Fruit fly (Drosophila melanogaster) whole organism, embryonic: ENCODE results near the gene CG31627.

Experiments
- ATbp ChIP-seq: fragments of 200-800 bp; sonication (Bioruptor generic); optimal IDR thresholded peaks from 2 replicates; lab custom pipeline; 2017; ENCODE audit warnings: missing biosample characterization, mild to moderate bottlenecking, missing genetic modification characterization, missing genetic modification reagents
- Antp ChIP-seq: fragments of 200-800 bp; sonication (Bioruptor generic); optimal IDR thresholded peaks from 3 replicates; lab custom pipeline; 2016; ENCODE audit warnings: missing biosample characterization, missing genetic modification characterization
- CG10209 ChIP-seq: fragments of 200-800 bp; sonication (Bioruptor generic); optimal IDR thresholded peaks from 3 replicates; lab custom pipeline; 2017; ENCODE audit warnings: missing biosample characterization, mild to moderate bottlenecking, missing genetic modification characterization, missing genetic modification reagents
- CG10321 ChIP-seq: fragments of 200-800 bp; sonication (Bioruptor generic); IDR thresholded peaks from 2 replicates; pipeline ENCODE4 v1.3.6; 2022; ENCODE audit warnings: missing biosample characterization, missing genetic modification characterization
- CG11085 ChIP-seq: fragments of 200-800 bp; sonication (Bioruptor generic); IDR thresholded peaks from 2 replicates; pipeline ENCODE4 v1.3.6; 2022; ENCODE audit warnings: missing biosample characterization, missing genetic modification characterization
- CG12104 ChIP-seq: fragments of 200-800 bp; sonication (Bioruptor generic); optimal IDR thresholded peaks from 3 replicates; lab custom pipeline; 2016; ENCODE audit warnings: missing biosample characterization, missing genetic modification characterization
- CG12942 ChIP-seq: fragments of 200-800 bp; sonication (Bioruptor generic); optimal IDR thresholded peaks from 3 replicates; lab custom pipeline; 2016; ENCODE audit warnings: missing biosample characterization, missing genetic modification characterization
- CG15514 ChIP-seq: fragments of 200-800 bp; sonication (Bioruptor generic); optimal IDR thresholded peaks from 3 replicates; lab custom pipeline; 2017; ENCODE audit warnings: missing biosample characterization, missing genetic modification characterization, mild to moderate bottlenecking, moderate library complexity, missing genetic modification reagents
- CG16863 ChIP-seq: fragments of 200-800 bp; sonication (Bioruptor generic); optimal IDR thresholded peaks from 3 replicates; lab custom pipeline; 2016; ENCODE audit warnings: missing biosample characterization, missing genetic modification characterization
- CG17385 ChIP-seq: fragments of 200-800 bp; sonication (Bioruptor generic); optimal IDR thresholded peaks from 3 replicates; lab custom pipeline; 2018; ENCODE audit warnings: missing biosample characterization, mild to moderate bottlenecking, missing genetic modification characterization
- CG2116 ChIP-seq: fragments of 200-800 bp; sonication (Bioruptor generic); optimal IDR thresholded peaks from 3 replicates; lab custom pipeline; 2018; ENCODE audit warnings: missing biosample characterization, mild to moderate bottlenecking, missing genetic modification characterization
- CG2199 ChIP-seq: fragments of 200-800 bp; sonication (Bioruptor generic); IDR thresholded peaks from 3 replicates; pipeline ENCODE4 v1.3.6; 2022; ENCODE audit warnings: missing biosample characterization, missing genetic modification characterization
- CG2202 ChIP-seq: fragments of 200-800 bp; sonication (Bioruptor generic); optimal IDR thresholded peaks from 2 replicates; lab custom pipeline; 2018; ENCODE audit warnings: missing biosample characterization, mild to moderate bottlenecking, missing genetic modification characterization
- CG2875 ChIP-seq: fragments of 200-800 bp; sonication (Bioruptor generic); optimal IDR thresholded peaks from 2 replicates; lab custom pipeline; 2017; ENCODE audit warnings: missing biosample characterization, mild to moderate bottlenecking, missing genetic modification characterization, missing genetic modification reagents
- CG3726 ChIP-seq: fragments of 200-800 bp; sonication (Bioruptor generic); IDR thresholded peaks from 3 replicates; pipeline ENCODE4, ENCODE4 v1.3.6; 2022; ENCODE audit warnings: missing biosample characterization, missing genetic modification characterization
- CG3847 ChIP-seq: fragments of 200-800 bp; sonication (Bioruptor generic); IDR thresholded peaks from 2 replicates; pipeline ENCODE4 v1.3.6; 2022; ENCODE audit warnings: missing biosample characterization, missing genetic modification characterization
- CG4707 ChIP-seq: fragments of 200-800 bp; sonication (Bioruptor generic); optimal IDR thresholded peaks from 2 replicates; lab custom pipeline; 2018; ENCODE audit warnings: missing biosample characterization, mild to moderate bottlenecking, missing genetic modification characterization, moderate library complexity
- CG6272 ChIP-seq: fragments of 200-800 bp; sonication (Bioruptor generic); IDR thresholded peaks from 2 replicates; pipeline ENCODE4 v1.3.6; 2022; ENCODE audit warnings: missing biosample characterization, missing genetic modification characterization
- CG6654 ChIP-seq: fragments of 200-800 bp; sonication (Bioruptor generic); optimal IDR thresholded peaks from 2 replicates; lab custom pipeline; 2017; ENCODE audit warnings: missing biosample characterization, mild to moderate bottlenecking, missing genetic modification characterization
- CG6683 ChIP-seq: fragments of 200-800 bp; sonication (Bioruptor generic); optimal IDR thresholded peaks from 2 replicates; lab custom pipeline; 2017; ENCODE audit warnings: missing biosample characterization, mild to moderate bottlenecking, missing genetic modification characterization, missing genetic modification reagents
- CG7372 ChIP-seq: fragments of 200-800 bp; sonication (Bioruptor generic); IDR thresholded peaks from 2 replicates; pipeline ENCODE4 v1.3.6; 2022; ENCODE audit warnings: missing biosample characterization, missing genetic modification characterization
- CG9609 ChIP-seq: fragments of 200-800 bp; sonication (Bioruptor generic); optimal IDR thresholded peaks from 3 replicates; lab custom pipeline; 2016; ENCODE audit warnings: missing biosample characterization, missing genetic modification characterization
- Dip3 ChIP-seq: fragments of 200-800 bp; sonication (Bioruptor generic); optimal IDR thresholded peaks from 3 replicates; lab custom pipeline; 2016; ENCODE audit warnings: missing biosample characterization, missing genetic modification characterization
- HLH4C ChIP-seq: fragments of 200-800 bp; sonication (Bioruptor generic); IDR thresholded peaks from 3 replicates; pipeline ENCODE4 v1.3.6; 2022; ENCODE audit warnings: missing biosample characterization, missing genetic modification characterization; ENCODE audit not compliant: partially characterized antibody
- Hand ChIP-seq: fragments of 200-800 bp; sonication (Bioruptor generic); optimal IDR thresholded peaks from 2 replicates; lab custom pipeline; 2017; ENCODE audit warnings: mild to moderate bottlenecking, missing biosample characterization, missing genetic modification reagents, missing genetic modification characterization
- Myb ChIP-seq: fragments of 200-800 bp; sonication (Bioruptor generic); optimal IDR thresholded peaks from 2 replicates; lab custom pipeline; 2016; ENCODE audit warnings: missing biosample characterization, missing genetic modification characterization
- Oli ChIP-seq: fragments of 200-800 bp; sonication (Bioruptor generic); optimal IDR thresholded peaks from 2 replicates; lab custom pipeline; 2018; ENCODE audit warnings: missing biosample characterization, mild to moderate bottlenecking, missing genetic modification characterization, moderate library complexity
- Poxn ChIP-seq: fragments of 200-800 bp; sonication (Bioruptor generic); IDR thresholded peaks from 2 replicates; pipeline ENCODE4 v1.3.6; 2022; ENCODE audit warnings: missing biosample characterization, missing genetic modification characterization
- Ptx1 ChIP-seq: fragments of 200-800 bp; sonication (Bioruptor generic); IDR thresholded peaks from 2 replicates; pipeline ENCODE4 v1.3.6; 2022; ENCODE audit warnings: missing biosample characterization, missing genetic modification characterization
- Sox102F ChIP-seq: fragments of 200-800 bp; sonication (Bioruptor generic); optimal IDR thresholded peaks from 2 replicates; lab custom pipeline; 2018; ENCODE audit warnings: missing biosample characterization, mild to moderate bottlenecking, missing genetic modification characterization, moderate library complexity
- Stat92E ChIP-seq, 3 experiments: fragments of >200 bp in 2 of 3; fragments of 200-800 bp in 1 of 3; sonication (Bioruptor generic) in 1 of 3; optimal IDR thresholded peaks; 2 replicates each; lab custom pipeline; 2017 to 2019; ENCODE audit warnings: missing biosample characterization in 3 of 3, missing genetic modification characterization in 3 of 3, mild to moderate bottlenecking in 1 of 3, moderate library complexity in 1 of 3
- Trl ChIP-seq, 3 experiments: fragments of >200 bp in 2 of 3; fragments of 200-800 bp in 1 of 3; sonication (Bioruptor generic) in 1 of 3; optimal IDR thresholded peaks; 2 replicates in 1 of 3; 3 replicates in 2 of 3; lab custom pipeline; 2016 to 2017; ENCODE audit warnings: missing biosample characterization in 1 of 3, missing genetic modification characterization in 1 of 3
- Vsx1 ChIP-seq: fragments of 200-800 bp; sonication (Bioruptor generic); optimal IDR thresholded peaks from 2 replicates; lab custom pipeline; 2017; ENCODE audit warnings: missing biosample characterization, mild to moderate bottlenecking, missing genetic modification characterization, missing genetic modification reagents
- ash1 ChIP-seq: fragments of 200-800 bp; sonication (Bioruptor generic); optimal IDR thresholded peaks from 2 replicates; lab custom pipeline; 2018; ENCODE audit warnings: missing biosample characterization, mild to moderate bottlenecking, missing genetic modification characterization
- ci ChIP-seq: fragments of 200-800 bp; sonication (Bioruptor generic); IDR thresholded peaks from 3 replicates; pipeline ENCODE4 v1.3.6; 2022; ENCODE audit warnings: missing biosample characterization, missing genetic modification characterization
- emc ChIP-seq: fragments of 200-800 bp; sonication (Bioruptor generic); optimal IDR thresholded peaks from 2 replicates; lab custom pipeline; 2016; ENCODE audit warnings: missing biosample characterization, missing genetic modification characterization
- eve ChIP-seq, 2 experiments: fragments of >200 bp; optimal IDR thresholded peaks; 2 replicates each; lab custom pipeline; 2017; ENCODE audit warnings: missing biosample characterization in 2 of 2, missing genetic modification characterization in 2 of 2
- fd96Cb ChIP-seq: fragments of 200-800 bp; sonication (Bioruptor generic); optimal IDR thresholded peaks from 2 replicates; lab custom pipeline; 2018; ENCODE audit warnings: missing biosample characterization, mild to moderate bottlenecking, missing genetic modification characterization, moderate library complexity
- fru ChIP-seq: fragments of >200 bp; optimal IDR thresholded peaks from 2 replicates; lab custom pipeline; 2017
- gsb ChIP-seq: fragments of 200-800 bp; sonication (Bioruptor generic); IDR thresholded peaks from 2 replicates; pipeline ENCODE4 v1.3.6; 2022; ENCODE audit warnings: missing biosample characterization, missing genetic modification characterization
- kay ChIP-seq: fragments of 200-800 bp; sonication (Bioruptor generic); optimal IDR thresholded peaks from 2 replicates; lab custom pipeline; 2016; ENCODE audit warnings: missing biosample characterization, missing genetic modification characterization
- knrl ChIP-seq: fragments of 200-800 bp; sonication (Bioruptor generic); IDR thresholded peaks from 3 replicates; pipeline ENCODE4 v1.3.6; 2022; ENCODE audit warnings: missing biosample characterization, missing genetic modification characterization; ENCODE audit not compliant: partially characterized antibody
- lmd ChIP-seq: fragments of 200-800 bp; sonication (Bioruptor generic); IDR thresholded peaks from 2 replicates; pipeline ENCODE4 v1.3.6; 2022; ENCODE audit warnings: missing biosample characterization, missing genetic modification characterization
- pfk ChIP-seq: fragments of 200-800 bp; sonication (Bioruptor generic); optimal IDR thresholded peaks from 2 replicates; lab custom pipeline; 2018; ENCODE audit warnings: missing biosample characterization, mild to moderate bottlenecking, missing genetic modification characterization, moderate library complexity
- run ChIP-seq: fragments of 200-800 bp; sonication (Bioruptor generic); optimal IDR thresholded peaks from 3 replicates; lab custom pipeline; 2018; ENCODE audit warnings: missing biosample characterization, mild to moderate bottlenecking, missing genetic modification characterization
- sens ChIP-seq: fragments of 200-800 bp; sonication (Bioruptor generic); peaks from one replicate; lab custom pipeline; 2016; ENCODE audit warnings: missing biosample characterization, missing genetic modification characterization
- tin ChIP-seq: fragments of 200-800 bp; sonication (Bioruptor generic); optimal IDR thresholded peaks from 3 replicates; lab custom pipeline; 2016; ENCODE audit warnings: missing biosample characterization, missing genetic modification characterization
- tio ChIP-seq: fragments of 200-800 bp; sonication (Bioruptor generic); optimal IDR thresholded peaks from 2 replicates; lab custom pipeline; 2017; ENCODE audit warnings: missing biosample characterization, missing genetic modification characterization, inconsistent platforms
- ttk ChIP-seq: fragments of 200-800 bp; sonication (Bioruptor generic); IDR thresholded peaks from 2 replicates; pipeline ENCODE4 v2.1.2; 2022; ENCODE audit warnings: missing biosample characterization, missing genetic modification characterization
- unc-4 ChIP-seq: fragments of 200-800 bp; sonication (Bioruptor generic); IDR thresholded peaks from 2 replicates; pipeline ENCODE4 v1.3.6; 2022; ENCODE audit warnings: missing biosample characterization, missing genetic modification characterization; ENCODE audit not compliant: partially characterized antibody
- usp ChIP-seq: fragments of >200 bp; optimal IDR thresholded peaks from 2 replicates; lab custom pipeline; 2017; ENCODE audit warnings: missing biosample characterization, missing genetic modification characterization

CG31627 gene

dm6 chr2L:21149053-21149452 lies 24.0 kb upstream of the CG31627 start (continued):
- TF ChIP-seq CG12942 (GFP tag; lab: Kevin White, UChicago) (peak; percentile 30), CG6683 (GFP tag; lab: Kevin White, UChicago) (no peak), CG6654 (GFP tag; lab: Kevin White, UChicago) (no peak), Poxn (GFP tag; lab: Robert Waterston, UW) (no peak), CG17385 (peak; percentile 23), fd96Cb (tag; lab: Kevin White, UChicago) (peak; percentile 35), Vsx1 (GFP tag; lab: Kevin White, UChicago) (no peak), Ptx1 (GFP tag; lab: Robert Waterston, UW) (no peak; the same call in 1 of the 2 replicates), CG10209 (GFP tag; lab: Kevin White, UChicago) (peak; percentile 25), CG2875 (GFP tag; lab: Kevin White, UChicago) (no peak), tio (peak; percentile 26), Oli (tag; lab: Kevin White, UChicago) (no peak), CG15514 (GFP tag; lab: Kevin White, UChicago) (peak; percentile 80), fru (lab: Kevin White, UChicago) (no peak), Myb (GFP tag; lab: Kevin White, UChicago) (no peak), CG7372 (GFP tag; lab: Robert Waterston, UW) (no peak), Antp (GFP tag; lab: Kevin White, UChicago) (peak; percentile 14), Trl (optimal IDR thresholded peaks at IDR 0.05; lab: Kevin White, UChicago) (no peak), Trl (GFP tag; optimal IDR thresholded peaks at IDR 0.05; lab: Kevin White, UChicago) (peak; percentile 2), ash1 (no peak), pfk (GFP tag; lab: Kevin White, UChicago) (no peak), CG3726 (GFP tag; lab: Robert Waterston, UW) (no peak), Sox102F (GFP tag; lab: Kevin White, UChicago) (no peak), Stat92E (GFP tag; optimal IDR thresholded peaks at IDR 0.05; lab: Kevin White, UChicago) (no peak), CG9609 (GFP tag; lab: Kevin White, UChicago) (no peak), run (tag; lab: Kevin White, UChicago) (no peak), CG2199 (no peak; the same call in 2 of the 3 replicates), CG4707 (GFP tag; lab: Kevin White, UChicago) (peak; percentile 28), CG16863 (GFP tag; lab: Kevin White, UChicago) (no peak), CG2116 (GFP tag; lab: Kevin White, UChicago) (peak; percentile 93), HLH4C (GFP tag; lab: Robert Waterston, UW) (peak; percentile 76), Dip3 (GFP tag; lab: Kevin White, UChicago) (no peak), sens (GFP tag; lab: Kevin White, UChicago) (peak; percentile 31), CG12104 (GFP tag; lab: Kevin White, UChicago) (no peak), Hand (GFP tag; lab: Kevin White, UChicago) (no peak), CG10321 (GFP tag; lab: Robert Waterston, UW) (no peak), gsb (GFP tag; lab: Robert Waterston, UW) (no peak), kay (GFP tag; lab: Kevin White, UChicago) (peak; percentile 38), ci (GFP tag; lab: Robert Waterston, UW) (peak; percentile 77; the same call in 2 of the 3 replicates), knrl (GFP tag; lab: Robert Waterston, UW) (peak; percentile 56; the same call in 2 of the 3 replicates), emc (GFP tag; lab: Kevin White, UChicago) (no peak), ATbp (GFP tag; lab: Kevin White, UChicago) (peak; percentile 20), CG6272 (GFP tag; lab: Robert Waterston, UW) (no peak), unc-4 (GFP tag; lab: Robert Waterston, UW) (peak; percentile 77), eve (GFP tag; optimal IDR thresholded peaks at IDR 0.05; lab: Kevin White, UChicago) (no peak), CG11085 (GFP tag; lab: Robert Waterston, UW) (no peak), lmd (GFP tag; lab: Robert Waterston, UW) (peak; percentile 41; the same call in 1 of the 2 replicates), CG3847 (GFP tag; lab: Robert Waterston, UW) (peak; percentile 63), usp (GFP tag; lab: Kevin White, UChicago) (no peak), tin (GFP tag; lab: Kevin White, UChicago) (peak; percentile 37), ttk (GFP tag; lab: Robert Waterston, UW) (no peak), CG2202 (no peak)
